Fruit fly (Drosophila melanogaster): ENCODE data around the gene CG1116.

Gene CG1116

dm6 chr3R:5232197-5232607 is 12.7 kb downstream of the CG1116 start, which contains the start of the genes Kat60 and Mms19 (continued):
- TF ChIP-seq kah (GFP tag; optimal IDR thresholded peaks at IDR 0.05) (no peak), CG30403 (GFP tag; optimal IDR thresholded peaks at IDR 0.05) (peak; percentile 82), Poxn (GFP tag; IDR thresholded peaks at IDR 0.05) (no peak; the same call in 1 of the 2 replicates), CG8924 (tag; optimal IDR thresholded peaks at IDR 0.05) (peak; percentile 66), btn (GFP tag; optimal IDR thresholded peaks at IDR 0.05) (no peak), Adf1 (GFP tag; IDR thresholded peaks at IDR 0.05) (peak; percentile 28; the same call in 1 of the 2 replicates), CG17568 (GFP tag; optimal IDR thresholded peaks at IDR 0.05) (no peak), Dek (tag; optimal IDR thresholded peaks at IDR 0.05) (no peak), CG17912 (GFP tag; optimal IDR thresholded peaks at IDR 0.05) (no peak), fd102C (GFP tag; optimal IDR thresholded peaks at IDR 0.05) (no peak), Nf-YB (GFP tag; optimal IDR thresholded peaks at IDR 0.05) (no peak), Max (GFP tag; optimal IDR thresholded peaks at IDR 0.05) (peak; percentile 72), unc-4 (GFP tag; IDR thresholded peaks at IDR 0.05; ENCODE audit: partially characterized antibody) (peak; percentile 90), grau (tag; optimal IDR thresholded peaks at IDR 0.05) (no peak), ci (GFP tag; IDR thresholded peaks at IDR 0.05) (peak; percentile 59; the same call in 2 of the 3 replicates), caup (GFP tag; optimal IDR thresholded peaks at IDR 0.05; ENCODE audit: severe bottlenecking) (no peak), Trl (optimal IDR thresholded peaks at IDR 0.05) (no peak), Trl (GFP tag; optimal IDR thresholded peaks at IDR 0.05) (peak; percentile 66), HLH54F (GFP tag; optimal IDR thresholded peaks at IDR 0.05) (peak; percentile 75), CG30020 (tag; optimal IDR thresholded peaks at IDR 0.05) (peak; percentile 80), Mad (GFP tag; optimal IDR thresholded peaks at IDR 0.05) (peak; percentile 73), CG7271 (tag; optimal IDR thresholded peaks at IDR 0.05) (peak; percentile 18), Med (GFP tag) (peak; percentile 92), CG3281 (GFP tag; optimal IDR thresholded peaks at IDR 0.05) (no peak), pros (GFP tag; optimal IDR thresholded peaks at IDR 0.05) (no peak), wek (GFP tag; optimal IDR thresholded peaks at IDR 0.05) (no peak), HLH4C (GFP tag; IDR thresholded peaks at IDR 0.05; ENCODE audit: partially characterized antibody) (peak; percentile 93), CG1602 (GFP tag; optimal IDR thresholded peaks at IDR 0.05) (peak; percentile 61), fd96Cb (tag; optimal IDR thresholded peaks at IDR 0.05) (peak; percentile 12), Xbp1 (GFP tag; optimal IDR thresholded peaks at IDR 0.05) (peak; percentile 74), CG7357 (GFP tag; IDR thresholded peaks at IDR 0.05) (peak; percentile 53; the same call in 1 of the 3 replicates), ranshi (GFP tag; IDR thresholded peaks at IDR 0.05) (peak; percentile 61; the same call in 1 of the 2 replicates), CG8478 (optimal IDR thresholded peaks at IDR 0.05) (no peak), CG11247 (GFP tag; IDR thresholded peaks at IDR 0.05) (peak; percentile 72), ERR (GFP tag; optimal IDR thresholded peaks at IDR 0.05) (peak; percentile 21), croc (GFP tag; conservative IDR thresholded peaks at IDR 0.05) (peak; percentile 27; the same call in 2 of the 3 replicates), sens (GFP tag) (peak; percentile 94), pan (optimal IDR thresholded peaks at IDR 0.05) (no peak), pan (GFP tag; optimal IDR thresholded peaks at IDR 0.05 in 1 of 2, IDR thresholded peaks at IDR 0.05 in 1 of 2) (peak in 1 of 2 experiments; percentile 69), Deaf1 (tag; optimal IDR thresholded peaks at IDR 0.05) (no peak), Antp (GFP tag; optimal IDR thresholded peaks at IDR 0.05) (peak; percentile 47), E2f2 (GFP tag; IDR thresholded peaks at IDR 0.05) (0 out of 2 replicates have a peak, but pooled peaks have one; percentile 36), insv (GFP tag; optimal IDR thresholded peaks at IDR 0.05) (peak in 1 of 2 experiments; percentile 32), trh (GFP tag; optimal IDR thresholded peaks at IDR 0.05) (peak; percentile 65), CG9727 (GFP tag; optimal IDR thresholded peaks at IDR 0.05) (peak; percentile 76), CG17361 (GFP tag; IDR thresholded peaks at IDR 0.05) (no peak; the same call in 1 of the 3 replicates), oc (tag; optimal IDR thresholded peaks at IDR 0.05) (peak; percentile 26), CG9215 (GFP tag; IDR thresholded peaks at IDR 0.05) (peak; percentile 84), dati (GFP tag; IDR thresholded peaks at IDR 0.05) (no peak), wor (GFP tag; IDR thresholded peaks at IDR 0.05) (peak; percentile 22; the same call in 1 of the 2 replicates), Oaz (GFP tag; IDR thresholded peaks at IDR 0.05) (no peak), CHES-1-like (GFP tag; optimal IDR thresholded peaks at IDR 0.05) (peak; percentile 64)
